Worm (Caenorhabditis elegans) whole organism, L1 larva: ENCODE results near the gene fsn-1.

Experiments
- ama-1 ChIP-seq: fragments of 150-350 bp; optimal IDR thresholded peaks from 2 replicates; lab custom pipeline; 2014
- fos-1 ChIP-seq: fragments of 150-350 bp; optimal IDR thresholded peaks from 2 replicates; lab custom pipeline; 2014; ENCODE audit warnings: missing biosample characterization, missing genetic modification characterization
- pqm-1 ChIP-seq: sonication (generic microtip); optimal IDR thresholded peaks from 3 replicates; lab custom pipeline; 2017; ENCODE audit warnings: missing biosample characterization, missing genetic modification characterization

DNA sequence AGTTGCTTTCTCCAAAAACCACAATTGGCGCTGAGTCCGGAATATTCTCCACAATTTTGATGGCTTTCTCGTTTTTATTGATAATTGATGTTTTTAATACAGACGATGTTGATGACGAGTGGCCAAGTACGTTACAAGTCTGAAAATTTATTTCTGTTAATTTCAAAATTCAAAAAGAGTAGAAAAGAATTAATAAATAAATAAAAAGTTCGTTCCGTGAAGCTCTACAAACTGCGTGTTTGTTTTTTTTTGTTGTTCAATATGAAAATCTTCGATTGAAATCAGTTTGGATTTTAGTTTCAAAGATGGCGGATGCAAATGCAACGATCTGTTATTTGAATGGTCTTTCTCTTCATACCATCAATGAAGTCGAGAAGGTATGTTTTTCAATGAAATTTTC is 26.2 kb upstream of the fsn-1 start, which contains the start of gene F26F4.2:
- TF ChIP-seq pqm-1 (tag; lab: Kevin White, UChicago) (no peak), fos-1 (tag; lab: Kevin White, UChicago) (no peak), ama-1 (no peak)
